Fruit fly (Drosophila melanogaster) whole organism, prepupa: Measurements from ENCODE around the gene Nubp2.

Experiments
- Blimp-1 ChIP-seq: fragments of 200-800 bp; sonication (Bioruptor generic); optimal IDR thresholded peaks from 3 replicates; lab custom pipeline; 2017; ENCODE audit warnings: missing biosample characterization, missing genetic modification characterization, mild to moderate bottlenecking, moderate library complexity, missing genetic modification reagents
- CG15336 ChIP-seq: fragments of 200-800 bp; sonication (Bioruptor generic); IDR thresholded peaks from 2 replicates; pipeline ENCODE4 v1.3.6; 2022; ENCODE audit warnings: missing biosample characterization, missing genetic modification characterization
- CG34406 ChIP-seq: fragments of 200-800 bp; sonication (Bioruptor generic); optimal IDR thresholded peaks from 3 replicates; lab custom pipeline; 2016; ENCODE audit warnings: missing biosample characterization, missing genetic modification characterization
- CG6163 ChIP-seq: fragments of 200-800 bp; sonication (Bioruptor generic); IDR thresholded peaks from 3 replicates; pipeline ENCODE4 v1.3.6; 2022; ENCODE audit warnings: missing biosample characterization, missing genetic modification characterization
- CG6808 ChIP-seq: fragments of 200-800 bp; sonication (Bioruptor generic); optimal IDR thresholded peaks from 3 replicates; lab custom pipeline; 2017; ENCODE audit warnings: missing biosample characterization, missing genetic modification characterization, mild to moderate bottlenecking, moderate library complexity, missing genetic modification reagents
- CG8119 ChIP-seq: fragments of 200-800 bp; sonication (Bioruptor generic); IDR thresholded peaks from 3 replicates; pipeline ENCODE4 v1.3.6; 2022; ENCODE audit warnings: missing biosample characterization, missing genetic modification characterization
- Hr4 ChIP-seq: fragments of 200-800 bp; sonication (Bioruptor generic); optimal IDR thresholded peaks from 3 replicates; lab custom pipeline; 2016; ENCODE audit warnings: missing biosample characterization, missing genetic modification characterization
- achi ChIP-seq: fragments of 200-800 bp; sonication (Bioruptor generic); optimal IDR thresholded peaks from 3 replicates; lab custom pipeline; 2016; ENCODE audit warnings: missing biosample characterization, missing genetic modification characterization
- fd59A ChIP-seq: fragments of 200-800 bp; sonication (Bioruptor generic); optimal IDR thresholded peaks from 2 replicates; lab custom pipeline; 2017; ENCODE audit warnings: missing biosample characterization, mild to moderate bottlenecking, missing genetic modification characterization, missing genetic modification reagents
- fkh ChIP-seq: fragments of 200-800 bp; sonication (Bioruptor generic); optimal IDR thresholded peaks from 3 replicates; lab custom pipeline; 2017; ENCODE audit warnings: missing biosample characterization, mild to moderate bottlenecking, missing genetic modification characterization, moderate library complexity
- spab ChIP-seq: fragments of 200-800 bp; sonication (Bioruptor generic); optimal IDR thresholded peaks from 2 replicates; lab custom pipeline; 2017; ENCODE audit warnings: missing biosample characterization, mild to moderate bottlenecking, missing genetic modification characterization, missing genetic modification reagents

dm6 chr3L:20509121-20509934 lies 17.0 kb upstream of the Nubp2 start:
- TF ChIP-seq CG34406 (GFP tag; lab: Kevin White, UChicago) (peak; percentile 78), achi (GFP tag; lab: Kevin White, UChicago) (peak; percentile 78), fkh (peak; percentile 71), CG8119 (GFP tag; lab: Robert Waterston, UW) (peak; percentile 74; the same call in 2 of the 3 replicates), fd59A (GFP tag; lab: Kevin White, UChicago) (peak; percentile 71), spab (GFP tag; lab: Kevin White, UChicago) (peak; percentile 74), CG15336 (GFP tag; lab: Robert Waterston, UW) (peak; percentile 70), Blimp-1 (GFP tag; lab: Kevin White, UChicago) (peak; percentile 49), CG6163 (0 out of 3 replicates have a peak, but pooled peaks have one; percentile 26), CG6808 (GFP tag; lab: Kevin White, UChicago) (peak; percentile 86), Hr4 (GFP tag; lab: Kevin White, UChicago) (peak; percentile 84)
